Fruit fly (Drosophila melanogaster) whole organism, adult: ENCODE measurements around the gene CG14194.

ENCODE experiments used
- CG11617 ChIP-seq: fragments of 200-800 bp; sonication (Bioruptor generic); optimal IDR thresholded peaks from 2 replicates; lab custom pipeline; 2017; ENCODE audit warnings: mild to moderate bottlenecking, missing biosample characterization, missing genetic modification reagents, missing genetic modification characterization
- CG12768 ChIP-seq: fragments of 200-800 bp; sonication (Bioruptor generic); optimal IDR thresholded peaks from 2 replicates; lab custom pipeline; 2017; ENCODE audit warnings: missing biosample characterization, missing genetic modification characterization, mild to moderate bottlenecking, moderate library complexity, missing genetic modification reagents
- CG14711 ChIP-seq: fragments of 200-800 bp; sonication (Bioruptor generic); optimal IDR thresholded peaks from 2 replicates; lab custom pipeline; 2018; ENCODE audit warnings: missing biosample characterization, mild to moderate bottlenecking, missing genetic modification characterization, moderate library complexity
- CG1620 ChIP-seq: fragments of 200-800 bp; sonication (Bioruptor generic); optimal IDR thresholded peaks from 2 replicates; lab custom pipeline; 2016; ENCODE audit warnings: missing biosample characterization, missing genetic modification characterization
- CG33017 ChIP-seq: fragments of 200-800 bp; sonication (Bioruptor generic); optimal IDR thresholded peaks from 2 replicates; lab custom pipeline; 2018; ENCODE audit warnings: missing biosample characterization, mild to moderate bottlenecking, missing genetic modification characterization, moderate library complexity
- CG5204 ChIP-seq: fragments of 200-800 bp; sonication (Bioruptor generic); optimal IDR thresholded peaks from 2 replicates; lab custom pipeline; 2016; ENCODE audit warnings: missing biosample characterization, missing genetic modification characterization
- CG7045 ChIP-seq: fragments of 200-800 bp; sonication (Bioruptor generic); optimal IDR thresholded peaks from 2 replicates; lab custom pipeline; 2017; ENCODE audit warnings: missing biosample characterization, mild to moderate bottlenecking, missing genetic modification characterization
- CG7101 ChIP-seq: fragments of 200-800 bp; sonication (Bioruptor generic); optimal IDR thresholded peaks from 2 replicates; lab custom pipeline; 2018; ENCODE audit warnings: missing biosample characterization, mild to moderate bottlenecking, missing genetic modification characterization, moderate library complexity
- Clk ChIP-seq: fragments of 200-800 bp; sonication (Bioruptor generic); optimal IDR thresholded peaks from 2 replicates; lab custom pipeline; 2017; ENCODE audit warnings: missing biosample characterization, missing genetic modification characterization
- Crg-1 ChIP-seq: fragments of 200-800 bp; sonication (Bioruptor generic); optimal IDR thresholded peaks from 2 replicates; lab custom pipeline; 2016; ENCODE audit warnings: missing biosample characterization, missing genetic modification characterization
- Hr96 ChIP-seq: fragments of 200-800 bp; sonication (Bioruptor generic); optimal IDR thresholded peaks from 2 replicates; lab custom pipeline; 2016; ENCODE audit warnings: missing biosample characterization, missing genetic modification characterization
- Mnt ChIP-seq: fragments of 200-800 bp; sonication (Bioruptor generic); optimal IDR thresholded peaks from 2 replicates; lab custom pipeline; 2016; ENCODE audit warnings: missing biosample characterization, mild to moderate bottlenecking, missing genetic modification characterization
- bab1 ChIP-seq: fragments of 200-800 bp; sonication (Bioruptor generic); optimal IDR thresholded peaks from 3 replicates; lab custom pipeline; 2019; ENCODE audit warnings: missing biosample characterization, mild to moderate bottlenecking, missing genetic modification characterization, moderate library complexity
- cic ChIP-seq: fragments of 200-800 bp; sonication (Bioruptor generic); optimal IDR thresholded peaks from 2 replicates; lab custom pipeline; 2017; ENCODE audit warnings: missing biosample characterization, mild to moderate bottlenecking, missing genetic modification characterization, moderate library complexity
- cnc ChIP-seq, 2 experiments: fragments of >200 bp; optimal IDR thresholded peaks; 2 replicates each; lab custom pipeline; 2017
- kay ChIP-seq: fragments of 200-800 bp; sonication (Bioruptor generic); peaks from one replicate; lab custom pipeline; 2016; ENCODE audit warnings: missing biosample characterization, missing genetic modification characterization, borderline replicate concordance
- ovo ChIP-seq: fragments of 200-800 bp; sonication (Bioruptor generic); optimal IDR thresholded peaks from 2 replicates; lab custom pipeline; 2016; ENCODE audit warnings: missing biosample characterization, missing genetic modification characterization
- pad ChIP-seq: fragments of 200-800 bp; sonication (Bioruptor generic); optimal IDR thresholded peaks from 3 replicates; lab custom pipeline; 2017; ENCODE audit warnings: missing biosample characterization, missing genetic modification characterization, mild to moderate bottlenecking, moderate library complexity, missing genetic modification reagents
- tj ChIP-seq: fragments of 200-800 bp; sonication (Bioruptor generic); optimal IDR thresholded peaks from 3 replicates; lab custom pipeline; 2017; ENCODE audit warnings: missing biosample characterization, mild to moderate bottlenecking, missing genetic modification characterization, moderate library complexity
- toe ChIP-seq: fragments of 200-800 bp; sonication (Bioruptor generic); optimal IDR thresholded peaks from 2 replicates; lab custom pipeline; 2016; ENCODE audit warnings: missing biosample characterization, missing genetic modification characterization

Gene CG14194

DNA sequence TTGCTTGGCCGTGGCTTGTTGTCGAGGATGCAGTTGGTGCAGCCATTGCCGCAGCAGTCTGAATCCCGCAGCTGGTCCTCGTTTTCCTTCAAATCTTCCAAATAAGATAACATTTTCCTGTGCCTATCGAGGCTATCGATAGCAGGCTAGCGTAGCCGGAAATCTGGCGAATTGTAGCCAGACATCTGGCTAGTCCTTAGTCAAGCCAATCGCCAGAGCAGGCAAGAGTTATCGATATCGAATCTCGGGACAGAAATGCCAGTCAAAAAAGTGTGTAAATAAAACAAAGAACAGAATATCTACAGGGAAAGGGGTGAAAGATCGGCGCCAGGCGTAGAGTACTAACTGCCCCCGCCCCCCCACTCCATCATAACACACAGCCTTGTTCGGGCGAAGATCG is at the start of gene CG14194, which contains the start of gene CG7914:
Gene CG14194, plus strand, starts transcription at position 220 of the 400 bp plus-strand sequence.
Gene CG7914, minus strand, starts transcription at position 113 of the 400 bp plus-strand sequence.
- TF ChIP-seq tj (GFP tag; lab: Kevin White, UChicago) (peak; percentile 1), CG33017 (tag; lab: Kevin White, UChicago) (no peak), CG7101 (tag; lab: Kevin White, UChicago) (peak; percentile 16), bab1 (GFP tag; lab: Kevin White, UChicago) (peak; percentile 17)

DNA sequence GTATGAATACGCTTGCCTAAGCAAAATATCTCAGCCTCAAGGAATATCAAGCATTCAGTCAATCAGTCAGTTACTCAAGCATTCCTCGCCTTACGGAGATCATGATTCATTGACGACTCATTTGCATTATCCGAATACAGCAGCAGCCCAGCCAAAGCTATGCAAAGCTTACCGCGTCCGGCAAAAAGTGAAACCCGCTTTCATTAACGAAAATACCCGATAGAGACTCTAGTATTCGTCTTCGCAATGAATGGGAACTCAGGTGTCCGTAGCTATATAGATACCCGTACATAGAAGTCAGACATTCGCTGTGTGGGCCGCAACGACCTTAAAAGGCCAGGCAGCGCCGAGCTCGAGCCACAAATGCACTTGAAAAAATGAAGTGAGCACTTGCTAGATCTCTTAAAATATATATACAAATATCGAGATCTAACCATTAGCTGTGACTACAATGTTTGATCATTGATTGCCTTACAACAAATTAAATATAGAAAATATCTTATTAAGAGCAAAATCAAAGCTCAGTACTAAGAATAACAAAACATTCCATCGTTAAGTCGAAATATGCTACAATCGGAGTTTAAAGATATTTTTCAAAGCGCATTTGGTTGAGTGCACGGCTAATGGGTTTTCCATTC is 48.5 kb upstream of the CG14194 start:
- TF ChIP-seq CG1620 (GFP tag; lab: Kevin White, UChicago) (no peak), bab1 (GFP tag; lab: Kevin White, UChicago) (no peak), cic (peak; percentile 27), ovo (GFP tag; lab: Kevin White, UChicago) (no peak), CG14711 (tag; lab: Kevin White, UChicago) (no peak), CG7045 (GFP tag; lab: Kevin White, UChicago) (no peak), kay (peak; percentile 62)

DNA sequence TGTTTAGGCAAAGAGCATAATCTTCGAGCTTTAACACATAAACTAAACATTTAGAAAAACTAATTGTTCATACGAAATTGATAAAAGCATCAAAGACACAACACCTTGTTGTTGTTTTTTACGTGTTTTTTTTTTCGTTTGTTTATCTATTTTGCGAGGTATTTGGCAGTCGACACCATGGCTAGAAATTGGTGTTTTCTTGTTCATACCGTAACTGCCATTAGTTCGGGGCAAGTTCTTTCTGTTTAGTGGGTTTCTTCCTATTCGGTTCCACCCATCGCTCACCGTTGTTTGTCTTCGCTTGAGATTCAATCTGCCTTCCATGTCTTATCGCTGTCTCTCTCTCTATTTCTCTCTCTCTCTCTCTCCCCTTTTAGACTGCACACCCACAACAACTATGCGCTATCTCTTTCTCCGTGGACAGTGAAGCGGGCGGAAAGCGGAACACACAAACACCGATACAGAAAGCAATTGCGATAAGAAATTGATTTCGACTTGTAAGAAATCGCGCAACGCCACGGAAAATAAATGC is 46.9 kb upstream of the CG14194 start:
- TF ChIP-seq CG5204 (GFP tag; lab: Kevin White, UChicago) (no peak), Mnt (no peak), kay (no peak), bab1 (GFP tag; lab: Kevin White, UChicago) (peak; percentile 5), tj (GFP tag; lab: Kevin White, UChicago) (no peak), pad (GFP tag; lab: Kevin White, UChicago) (peak; percentile 33), cnc (optimal IDR thresholded peaks at IDR 0.05; lab: Kevin White, UChicago) (no peak), ovo (GFP tag; lab: Kevin White, UChicago) (no peak), CG33017 (tag; lab: Kevin White, UChicago) (no peak), CG7101 (tag; lab: Kevin White, UChicago) (no peak), CG14711 (tag; lab: Kevin White, UChicago) (peak; percentile 16), toe (no peak), CG12768 (GFP tag; lab: Kevin White, UChicago) (no peak), CG7045 (GFP tag; lab: Kevin White, UChicago) (no peak), Crg-1 (no peak), CG1620 (GFP tag; lab: Kevin White, UChicago) (no peak), cic (peak; percentile 25), CG11617 (GFP tag; lab: Kevin White, UChicago) (peak; percentile 6), Hr96 (no peak), Clk (GFP tag; lab: Kevin White, UChicago) (no peak)

DNA sequence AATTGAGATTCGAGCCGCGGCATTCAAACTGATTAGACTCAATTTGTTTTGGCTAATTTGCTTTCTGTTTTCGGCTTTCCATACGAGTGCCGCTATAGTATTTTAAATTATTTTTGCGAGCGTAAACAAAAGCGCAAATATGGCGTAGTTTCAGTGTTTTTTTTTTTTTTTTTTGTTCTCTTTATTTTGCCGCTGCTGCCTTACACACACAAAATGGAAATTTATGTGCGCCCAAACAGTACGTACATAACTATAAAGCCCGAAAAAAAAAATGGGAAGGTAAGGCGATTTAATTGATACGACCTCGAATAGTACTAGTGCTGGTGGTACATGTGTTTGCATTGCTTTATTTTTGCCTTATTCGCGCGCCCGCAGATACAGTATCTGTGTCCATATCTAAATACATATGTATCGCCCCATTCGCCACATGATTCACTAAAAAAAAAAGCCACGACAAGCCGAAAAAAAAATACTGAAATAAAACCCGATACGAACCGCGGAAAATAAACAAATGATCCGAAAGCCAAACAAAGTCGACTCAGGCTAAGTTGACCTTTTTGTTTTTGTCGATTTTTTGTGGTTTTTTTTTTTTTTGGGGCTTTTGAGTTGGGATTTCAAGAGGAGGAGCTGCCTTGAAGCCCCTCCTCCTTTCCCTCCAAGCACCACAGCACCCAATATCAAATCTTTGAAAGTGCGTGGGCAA is 45.3 kb upstream of the CG14194 start:
- TF ChIP-seq CG11617 (GFP tag; lab: Kevin White, UChicago) (no peak), tj (GFP tag; lab: Kevin White, UChicago) (peak; percentile 84)

DNA sequence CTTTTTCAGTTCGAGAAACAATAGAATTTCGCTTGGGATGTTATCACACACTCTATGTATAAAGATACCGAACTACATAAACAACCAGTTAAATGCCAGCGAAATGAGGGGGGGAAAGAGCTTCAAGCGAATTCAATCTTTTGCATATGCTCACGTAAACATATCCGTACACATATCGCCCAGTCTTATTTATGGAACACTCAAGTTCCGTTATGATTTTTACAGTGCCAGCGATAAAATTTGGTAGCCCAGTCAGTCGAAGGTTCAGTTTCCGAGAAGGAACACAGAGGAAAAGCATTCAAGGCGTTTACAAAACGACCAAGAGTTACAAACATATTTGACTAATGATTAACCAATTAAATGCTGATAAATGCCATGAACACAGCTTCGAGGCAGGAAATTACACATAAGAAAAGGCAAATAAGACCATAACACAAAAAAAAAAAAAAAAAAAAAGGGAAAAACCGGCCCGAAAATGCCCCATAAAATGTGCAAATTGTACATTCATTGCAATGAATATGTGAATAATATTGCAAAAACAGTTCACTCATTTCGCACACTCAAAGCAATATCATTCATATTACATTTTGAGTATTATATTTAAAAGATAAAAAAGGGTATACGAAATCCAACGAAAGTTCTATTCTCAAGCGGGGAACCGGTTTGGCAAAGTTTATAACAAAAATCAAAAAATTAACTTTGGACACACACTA is 44.4 kb upstream of the CG14194 start:
- TF ChIP-seq CG33017 (tag; lab: Kevin White, UChicago) (no peak), pad (GFP tag; lab: Kevin White, UChicago) (no peak), bab1 (GFP tag; lab: Kevin White, UChicago) (no peak), Mnt (no peak), ovo (GFP tag; lab: Kevin White, UChicago) (peak; percentile 58), CG7045 (GFP tag; lab: Kevin White, UChicago) (no peak), cic (no peak), CG11617 (GFP tag; lab: Kevin White, UChicago) (no peak), CG1620 (GFP tag; lab: Kevin White, UChicago) (no peak), Clk (GFP tag; lab: Kevin White, UChicago) (no peak), Crg-1 (no peak), CG7101 (tag; lab: Kevin White, UChicago) (no peak), CG5204 (GFP tag; lab: Kevin White, UChicago) (no peak), CG12768 (GFP tag; lab: Kevin White, UChicago) (no peak), tj (GFP tag; lab: Kevin White, UChicago) (peak; percentile 89)

DNA sequence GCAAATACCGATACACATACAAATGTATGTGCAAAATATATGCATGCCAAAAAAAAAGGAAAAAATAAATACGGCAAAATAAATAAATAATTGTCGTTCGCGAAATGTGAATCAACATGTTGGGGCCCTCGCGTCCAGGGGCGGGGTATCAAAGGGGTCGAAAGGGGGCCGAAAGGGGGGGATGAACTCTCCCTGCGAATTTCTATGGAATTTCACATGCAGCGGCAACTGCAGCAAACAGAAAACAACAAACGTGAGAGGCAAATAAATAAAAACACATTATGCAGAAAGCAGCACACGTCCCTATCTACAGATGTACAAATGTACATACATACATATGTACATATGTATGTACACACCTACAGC is 43.9 kb upstream of the CG14194 start:
- no peak for TF ChIP-seq pad (GFP tag; lab: Kevin White, UChicago)
- peak; percentile 28 for TF ChIP-seq ovo (GFP tag; lab: Kevin White, UChicago)
- TF ChIP-seq bab1 (GFP tag; lab: Kevin White, UChicago), result no peak
- no peak for TF ChIP-seq Hr96
- TF ChIP-seq CG7101 (tag; lab: Kevin White, UChicago), result no peak
